Fruit fly (Drosophila melanogaster) whole organism, embryonic: ENCODE measurements around the gene Mlc2.

Source experiments
- Asciz ChIP-seq: fragments of 200-800 bp; sonication (Bioruptor generic); optimal IDR thresholded peaks from 2 replicates; lab custom pipeline; 2017; ENCODE audit warnings: missing biosample characterization, mild to moderate bottlenecking, missing genetic modification characterization, missing genetic modification reagents
- CG10321 ChIP-seq: fragments of 200-800 bp; sonication (Bioruptor generic); IDR thresholded peaks from 2 replicates; pipeline ENCODE4 v1.3.6; 2022; ENCODE audit warnings: missing biosample characterization, missing genetic modification characterization
- CG10959 ChIP-seq: fragments of 200-800 bp; sonication (Bioruptor generic); IDR thresholded peaks from 2 replicates; pipeline ENCODE4 v1.3.6; 2022; ENCODE audit warnings: missing biosample characterization, missing genetic modification characterization
- CG11695 ChIP-seq: fragments of 200-800 bp; sonication (Bioruptor generic); IDR thresholded peaks from 3 replicates; pipeline ENCODE4 v1.3.6; 2022; ENCODE audit warnings: missing biosample characterization, missing genetic modification characterization
- CG11723 ChIP-seq: fragments of 200-800 bp; sonication (Bioruptor generic); optimal IDR thresholded peaks from 2 replicates; lab custom pipeline; 2017; ENCODE audit warnings: missing biosample characterization, mild to moderate bottlenecking, missing genetic modification characterization
- CG12391 ChIP-seq: fragments of 200-800 bp; sonication (Bioruptor generic); optimal IDR thresholded peaks from 3 replicates; lab custom pipeline; 2018; ENCODE audit warnings: missing biosample characterization, mild to moderate bottlenecking, missing genetic modification characterization, moderate library complexity
- CG13424 ChIP-seq: fragments of 200-800 bp; sonication (Bioruptor generic); optimal IDR thresholded peaks from 2 replicates; lab custom pipeline; 2019; ENCODE audit warnings: missing biosample characterization, mild to moderate bottlenecking, missing genetic modification characterization, moderate library complexity
- CG14014 ChIP-seq: fragments of 200-800 bp; sonication (Bioruptor generic); IDR thresholded peaks from 2 replicates; pipeline ENCODE4 v1.3.6; 2022; ENCODE audit warnings: missing biosample characterization, missing genetic modification characterization
- CG15011 ChIP-seq: fragments of 200-800 bp; sonication (Bioruptor generic); optimal IDR thresholded peaks from 3 replicates; lab custom pipeline; 2018; ENCODE audit warnings: missing biosample characterization, mild to moderate bottlenecking, missing genetic modification characterization
- CG15269 ChIP-seq: fragments of 200-800 bp; sonication (Bioruptor generic); optimal IDR thresholded peaks from 2 replicates; lab custom pipeline; 2018; ENCODE audit warnings: missing biosample characterization, mild to moderate bottlenecking, missing genetic modification characterization, moderate library complexity
- CG17328 ChIP-seq: fragments of 200-800 bp; sonication (Bioruptor generic); IDR thresholded peaks from 2 replicates; pipeline ENCODE4 v1.3.6; 2022; ENCODE audit warnings: missing biosample characterization, missing genetic modification characterization
- CG17361 ChIP-seq: fragments of 200-800 bp; sonication (Bioruptor generic); IDR thresholded peaks from 3 replicates; pipeline ENCODE4 v1.3.6; 2022; ENCODE audit warnings: missing biosample characterization, missing genetic modification characterization
- CG18599 ChIP-seq: fragments of 200-800 bp; sonication (Bioruptor generic); optimal IDR thresholded peaks from 3 replicates; lab custom pipeline; 2017; ENCODE audit warnings: missing biosample characterization, missing genetic modification characterization, mild to moderate bottlenecking, moderate library complexity, missing genetic modification reagents
- CG2120 ChIP-seq: fragments of 200-800 bp; sonication (Bioruptor generic); optimal IDR thresholded peaks from 3 replicates; lab custom pipeline; 2016; ENCODE audit warnings: missing biosample characterization, missing genetic modification characterization
- CG2712 ChIP-seq: fragments of 200-800 bp; optimal IDR thresholded peaks from 3 replicates; lab custom pipeline; 2019; ENCODE audit warnings: missing biosample characterization, mild to moderate bottlenecking, missing genetic modification characterization, moderate library complexity
- CG30431 ChIP-seq: fragments of 200-800 bp; sonication (Bioruptor generic); optimal IDR thresholded peaks from 2 replicates; lab custom pipeline; 2017; ENCODE audit warnings: missing biosample characterization, missing genetic modification characterization
- CG31441 ChIP-seq: fragments of 200-800 bp; sonication (Bioruptor generic); IDR thresholded peaks from 2 replicates; pipeline ENCODE4 v1.3.6; 2022; ENCODE audit warnings: missing biosample characterization, missing genetic modification characterization
- CG33557 ChIP-seq: fragments of 200-800 bp; sonication (Bioruptor generic); optimal IDR thresholded peaks from 2 replicates; lab custom pipeline; 2019; ENCODE audit warnings: missing biosample characterization, mild to moderate bottlenecking, missing genetic modification characterization, moderate library complexity
- CG4404 ChIP-seq: fragments of 200-800 bp; sonication (Bioruptor generic); IDR thresholded peaks from 2 replicates; pipeline ENCODE4 v1.3.6; 2022; ENCODE audit warnings: missing biosample characterization, missing genetic modification characterization
- CG7556 ChIP-seq: fragments of 200-800 bp; sonication (Bioruptor generic); optimal IDR thresholded peaks from 2 replicates; lab custom pipeline; 2017; ENCODE audit warnings: missing biosample characterization, mild to moderate bottlenecking, missing genetic modification characterization
- CG7839 ChIP-seq: fragments of 200-800 bp; sonication (Bioruptor generic); optimal IDR thresholded peaks from 3 replicates; lab custom pipeline; 2018; ENCODE audit warnings: missing biosample characterization, mild to moderate bottlenecking, missing genetic modification characterization, moderate library complexity
- CG8388 ChIP-seq: fragments of 200-800 bp; sonication (Bioruptor generic); optimal IDR thresholded peaks from 2 replicates; lab custom pipeline; 2019; ENCODE audit warnings: missing biosample characterization, mild to moderate bottlenecking, missing genetic modification characterization, moderate library complexity
- CG8478 ChIP-seq: fragments of >200 bp; optimal IDR thresholded peaks from 2 replicates; lab custom pipeline; 2018
- CHES-1-like ChIP-seq: fragments of 200-800 bp; sonication (Bioruptor generic); optimal IDR thresholded peaks from 2 replicates; lab custom pipeline; 2016; ENCODE audit warnings: missing biosample characterization, missing genetic modification characterization
- Camta ChIP-seq: fragments of 200-800 bp; sonication (Bioruptor generic); optimal IDR thresholded peaks from 2 replicates; lab custom pipeline; 2016; ENCODE audit warnings: missing biosample characterization, missing genetic modification characterization
- Dp ChIP-seq: fragments of 200-800 bp; sonication (Bioruptor generic); optimal IDR thresholded peaks from 2 replicates; lab custom pipeline; 2018; ENCODE audit warnings: missing biosample characterization, mild to moderate bottlenecking, missing genetic modification characterization, moderate library complexity
- Hsf ChIP-seq: fragments of 200-800 bp; sonication (Bioruptor generic); optimal IDR thresholded peaks from 3 replicates; lab custom pipeline; 2016; ENCODE audit warnings: missing biosample characterization, missing genetic modification characterization
- Oaz ChIP-seq: fragments of 200-800 bp; sonication (Bioruptor generic); IDR thresholded peaks from 2 replicates; pipeline ENCODE4 v1.3.6; 2022; ENCODE audit warnings: missing biosample characterization, missing genetic modification characterization
- Oli ChIP-seq: fragments of 200-800 bp; sonication (Bioruptor generic); optimal IDR thresholded peaks from 2 replicates; lab custom pipeline; 2018; ENCODE audit warnings: missing biosample characterization, mild to moderate bottlenecking, missing genetic modification characterization, moderate library complexity
- Sox100B ChIP-seq: fragments of 200-800 bp; sonication (Bioruptor generic); optimal IDR thresholded peaks from 3 replicates; lab custom pipeline; 2018; ENCODE audit warnings: missing biosample characterization, mild to moderate bottlenecking, missing genetic modification characterization
- Sox102F ChIP-seq: fragments of 200-800 bp; sonication (Bioruptor generic); optimal IDR thresholded peaks from 2 replicates; lab custom pipeline; 2018; ENCODE audit warnings: missing biosample characterization, mild to moderate bottlenecking, missing genetic modification characterization, moderate library complexity
- al ChIP-seq: fragments of 200-800 bp; sonication (Bioruptor generic); IDR thresholded peaks from 2 replicates; pipeline ENCODE4 v1.3.6; 2022; ENCODE audit warnings: missing biosample characterization, missing genetic modification characterization
- az2 ChIP-seq: fragments of 200-800 bp; sonication (Bioruptor generic); optimal IDR thresholded peaks from 3 replicates; lab custom pipeline; 2016; ENCODE audit warnings: missing biosample characterization, missing genetic modification characterization
- bsh ChIP-seq, 2 experiments: fragments of 200-800 bp; sonication (Bioruptor generic); optimal IDR thresholded peaks; 2 replicates each; lab custom pipeline; 2017 to 2018; ENCODE audit warnings: mild to moderate bottlenecking in 2 of 2, missing biosample characterization in 2 of 2, missing genetic modification characterization in 2 of 2, moderate library complexity in 1 of 2
- cad ChIP-seq: fragments of >200 bp; optimal IDR thresholded peaks from 2 replicates; lab custom pipeline; 2017; ENCODE audit warnings: missing biosample characterization, missing genetic modification characterization
- chif ChIP-seq, 2 experiments: fragments of 200-800 bp; sonication (Bioruptor generic); optimal IDR thresholded peaks; 3 replicates each; lab custom pipeline; 2016; ENCODE audit warnings: missing biosample characterization in 2 of 2, missing genetic modification characterization in 2 of 2
- ci ChIP-seq: fragments of 200-800 bp; sonication (Bioruptor generic); IDR thresholded peaks from 3 replicates; pipeline ENCODE4 v1.3.6; 2022; ENCODE audit warnings: missing biosample characterization, missing genetic modification characterization
- crp ChIP-seq, 2 experiments: fragments of 200-800 bp; sonication (Bioruptor generic); optimal IDR thresholded peaks; 2 replicates in 1 of 2; 3 replicates in 1 of 2; lab custom pipeline; 2017; ENCODE audit warnings: missing biosample characterization in 2 of 2, missing genetic modification characterization in 2 of 2, mild to moderate bottlenecking in 1 of 2, moderate library complexity in 1 of 2
- cwo ChIP-seq: fragments of 200-800 bp; sonication (Bioruptor generic); optimal IDR thresholded peaks from 3 replicates; lab custom pipeline; 2017; ENCODE audit warnings: missing biosample characterization, missing genetic modification characterization, mild to moderate bottlenecking, moderate library complexity, missing genetic modification reagents
- dysf ChIP-seq: fragments of 200-800 bp; sonication (Bioruptor generic); IDR thresholded peaks from 3 replicates; pipeline ENCODE4 v1.3.6; 2022; ENCODE audit warnings: missing biosample characterization, missing genetic modification characterization
- esg ChIP-seq: fragments of 200-800 bp; sonication (Bioruptor generic); conservative IDR thresholded peaks from 2 replicates; pipeline ENCODE4 v1.3.6; 2022; ENCODE audit warnings: missing biosample characterization, missing genetic modification characterization
- otp ChIP-seq: fragments of 200-800 bp; sonication (Bioruptor generic); IDR thresholded peaks from 3 replicates; pipeline ENCODE4, ENCODE4 v1.3.6; 2022; ENCODE audit warnings: missing biosample characterization, missing genetic modification characterization
- pros ChIP-seq: fragments of 200-800 bp; sonication (Bioruptor generic); optimal IDR thresholded peaks from 3 replicates; lab custom pipeline; 2019; ENCODE audit warnings: missing biosample characterization, mild to moderate bottlenecking, missing genetic modification characterization, moderate library complexity
- sens-2 ChIP-seq: fragments of 200-800 bp; sonication (Bioruptor generic); IDR thresholded peaks from 2 replicates; pipeline ENCODE4 v1.3.6; 2022; ENCODE audit warnings: missing biosample characterization, missing genetic modification characterization
- sim ChIP-seq: fragments of 200-800 bp; sonication (Bioruptor generic); IDR thresholded peaks from 2 replicates; pipeline ENCODE4 v1.3.6; 2022; ENCODE audit warnings: missing biosample characterization, missing genetic modification characterization
- slbo ChIP-seq: fragments of 200-800 bp; sonication (Bioruptor generic); IDR thresholded peaks from 2 replicates; pipeline ENCODE4 v1.3.6; 2022; ENCODE audit warnings: missing biosample characterization, missing genetic modification characterization
- stc ChIP-seq: fragments of 200-800 bp; sonication (Bioruptor generic); IDR thresholded peaks from 2 replicates; pipeline ENCODE4 v1.3.6; 2022; ENCODE audit warnings: missing biosample characterization, missing genetic modification characterization
- trem ChIP-seq: fragments of 200-800 bp; optimal IDR thresholded peaks from 3 replicates; lab custom pipeline; 2019; ENCODE audit warnings: missing biosample characterization, mild to moderate bottlenecking, missing genetic modification characterization, moderate library complexity
- vvl ChIP-seq: fragments of 200-800 bp; sonication (Bioruptor generic); IDR thresholded peaks from 2 replicates; pipeline ENCODE4 v1.3.6; 2022; ENCODE audit warnings: missing biosample characterization, missing genetic modification characterization
- zfh1 ChIP-seq: fragments of 200-800 bp; sonication (Bioruptor generic); IDR thresholded peaks from 3 replicates; pipeline ENCODE4 v1.3.6; 2022; ENCODE audit warnings: missing biosample characterization, missing genetic modification characterization

Mlc2 gene

DNA sequence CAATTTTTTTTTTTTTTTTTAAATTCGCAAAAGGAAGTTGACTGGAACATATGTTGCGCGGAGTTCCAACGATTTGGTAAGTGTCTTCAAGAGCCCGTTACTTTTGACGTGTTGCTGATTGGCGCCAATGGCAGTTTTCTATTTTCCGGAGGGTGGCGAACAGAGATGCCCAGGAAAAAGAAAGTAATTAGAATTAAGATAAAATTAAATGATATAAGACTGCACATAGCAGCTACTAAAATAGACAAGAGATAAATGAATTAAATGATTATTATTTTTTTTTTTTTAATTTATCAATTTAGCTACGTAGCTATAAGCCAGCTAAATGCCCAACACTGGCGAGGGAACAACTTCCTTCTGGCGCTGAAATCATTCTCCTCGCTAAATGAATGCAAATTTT is 47.9 kb upstream of the Mlc2 start (continued):
- TF ChIP-seq Hsf (GFP tag; lab: Kevin White, UChicago): peak; percentile 3
- TF ChIP-seq CG7839: peak; percentile 41
- TF ChIP-seq CG8478: no peak
- peak; percentile 60; the same call in 1 of the 3 replicates for TF ChIP-seq ci (GFP tag; lab: Robert Waterston, UW)
- TF ChIP-seq CG7556 (GFP tag; lab: Kevin White, UChicago): peak; percentile 19
- TF ChIP-seq CG2712 (tag; lab: Kevin White, UChicago): peak; percentile 55
- no peak for TF ChIP-seq pros (GFP tag; lab: Kevin White, UChicago)
- TF ChIP-seq CG15011 (GFP tag; lab: Kevin White, UChicago): no peak
- peak; percentile 23; the same call in 1 of the 2 replicates for TF ChIP-seq CG10959 (GFP tag; lab: Robert Waterston, UW)
- TF ChIP-seq otp (GFP tag; lab: Robert Waterston, UW): 0 out of 3 replicates have a peak, but pooled peaks have one; percentile 12
- TF ChIP-seq Camta (GFP tag; lab: Kevin White, UChicago): no peak
- no peak for TF ChIP-seq Oaz (GFP tag; lab: Robert Waterston, UW)
- no peak for TF ChIP-seq cad (GFP tag; lab: Kevin White, UChicago)
- TF ChIP-seq CG12391 (tag; lab: Kevin White, UChicago): peak; percentile 61
- TF ChIP-seq CG31441: peak; percentile 44
- peak; percentile 16 for TF ChIP-seq trem
- no peak for TF ChIP-seq crp (GFP tag; optimal IDR thresholded peaks at IDR 0.05; lab: Kevin White, UChicago)
- TF ChIP-seq CG15269 (tag; lab: Kevin White, UChicago): peak; percentile 25
- TF ChIP-seq Sox102F: peak; percentile 35
- TF ChIP-seq sim (GFP tag; lab: Robert Waterston, UW): 0 out of 2 replicates have a peak, but pooled peaks have one; percentile 42
- peak; percentile 16 for TF ChIP-seq az2
- no peak for TF ChIP-seq Asciz (GFP tag; lab: Kevin White, UChicago)
- TF ChIP-seq sens-2 (GFP tag; lab: Robert Waterston, UW): peak; percentile 65
- TF ChIP-seq cwo (GFP tag; lab: Kevin White, UChicago): no peak
- no peak for TF ChIP-seq chif (GFP tag; optimal IDR thresholded peaks at IDR 0.05; lab: Kevin White, UChicago)
- TF ChIP-seq CG4404: peak; percentile 41; the same call in 1 of the 2 replicates
- TF ChIP-seq bsh (GFP tag; optimal IDR thresholded peaks at IDR 0.05; lab: Kevin White, UChicago): peak in 1 of 2 experiments; percentile 51
- peak; percentile 59; the same call in 1 of the 3 replicates for TF ChIP-seq zfh1
- no peak for TF ChIP-seq CG11723
- no peak for TF ChIP-seq CHES-1-like (GFP tag; lab: Kevin White, UChicago)
- TF ChIP-seq Oli: peak; percentile 28
- peak; percentile 1 for TF ChIP-seq CG2120 (GFP tag; lab: Kevin White, UChicago)
- peak; percentile 43; the same call in 1 of the 2 replicates for TF ChIP-seq stc (GFP tag; lab: Robert Waterston, UW)
- peak; percentile 9 for TF ChIP-seq CG18599 (GFP tag; lab: Kevin White, UChicago)
- 0 out of 2 replicates have a peak, but pooled peaks have one; percentile 18 for TF ChIP-seq esg (GFP tag; lab: Robert Waterston, UW)
- peak; percentile 19 for TF ChIP-seq CG8388 (GFP tag; lab: Kevin White, UChicago)
- TF ChIP-seq CG14014 (GFP tag; lab: Robert Waterston, UW): peak; percentile 19; the same call in 1 of the 2 replicates
- peak; percentile 6 for TF ChIP-seq CG13424 (tag; lab: Kevin White, UChicago)
- no peak for TF ChIP-seq CG10321 (GFP tag; lab: Robert Waterston, UW)
- peak; percentile 8 for TF ChIP-seq Sox100B (GFP tag; lab: Kevin White, UChicago)
- 0 out of 3 replicates have a peak, but pooled peaks have one; percentile 42 for TF ChIP-seq CG11695 (GFP tag; lab: Robert Waterston, UW)
- TF ChIP-seq CG17361 (GFP tag; lab: Robert Waterston, UW): 0 out of 3 replicates have a peak, but pooled peaks have one; percentile 20
- peak; percentile 46; the same call in 1 of the 2 replicates for TF ChIP-seq vvl (GFP tag; lab: Robert Waterston, UW)
- TF ChIP-seq Dp (GFP tag; lab: Kevin White, UChicago): no peak
- peak; percentile 9 for TF ChIP-seq CG30431 (GFP tag; lab: Kevin White, UChicago)
- peak; percentile 25; the same call in 1 of the 2 replicates for TF ChIP-seq slbo (GFP tag; lab: Robert Waterston, UW)
- peak; percentile 52; the same call in 1 of the 2 replicates for TF ChIP-seq CG17328
- no peak for TF ChIP-seq al
- no peak for TF ChIP-seq CG33557 (GFP tag; lab: Kevin White, UChicago)
- TF ChIP-seq dysf (GFP tag; lab: Robert Waterston, UW): 0 out of 3 replicates have a peak, but pooled peaks have one; percentile 6
